Fruit fly (Drosophila melanogaster): ENCODE data around the gene CG5157.

The CG5157 gene

DNA sequence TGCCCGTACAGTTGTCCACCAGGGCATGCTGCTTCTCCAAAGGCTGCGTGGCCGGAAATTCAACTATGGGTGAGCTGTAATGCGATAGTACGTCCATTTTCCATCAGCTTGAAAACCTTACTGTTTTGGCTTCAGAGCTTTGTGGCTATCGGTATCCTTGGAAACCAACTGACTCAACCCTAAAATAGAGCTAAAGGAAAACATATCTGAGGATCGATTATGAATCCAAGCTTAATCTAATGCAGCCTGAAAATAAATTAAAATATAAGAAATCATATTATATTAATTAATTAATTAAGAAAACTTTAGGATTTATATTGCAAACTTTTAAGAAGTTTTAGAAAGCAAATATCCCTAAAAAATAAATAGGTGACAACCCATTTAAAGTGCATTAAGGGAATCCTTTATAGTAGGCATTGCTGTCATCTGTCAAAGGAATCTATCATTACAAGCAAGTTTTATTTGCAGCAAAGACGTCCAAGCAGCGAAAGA lies 40.2 kb downstream of the CG5157 start, which contains the start of the genes CG13074 and ATPsynbetaL:
Gene CG13074, minus strand, starts transcription at position 101 of the 492 bp plus-strand sequence.
Gene ATPsynbetaL, plus strand, starts transcription at position 442 of the 492 bp plus-strand sequence.
- TF ChIP-seq pan (optimal IDR thresholded peaks at IDR 0.05) (no peak), EcR (GFP tag; optimal IDR thresholded peaks at IDR 0.05) (no peak), Dll (optimal IDR thresholded peaks at IDR 0.05) (no peak), CG8478 (optimal IDR thresholded peaks at IDR 0.05) (no peak), psq (optimal IDR thresholded peaks at IDR 0.05) (no peak), usp (GFP tag; optimal IDR thresholded peaks at IDR 0.05) (no peak)

DNA sequence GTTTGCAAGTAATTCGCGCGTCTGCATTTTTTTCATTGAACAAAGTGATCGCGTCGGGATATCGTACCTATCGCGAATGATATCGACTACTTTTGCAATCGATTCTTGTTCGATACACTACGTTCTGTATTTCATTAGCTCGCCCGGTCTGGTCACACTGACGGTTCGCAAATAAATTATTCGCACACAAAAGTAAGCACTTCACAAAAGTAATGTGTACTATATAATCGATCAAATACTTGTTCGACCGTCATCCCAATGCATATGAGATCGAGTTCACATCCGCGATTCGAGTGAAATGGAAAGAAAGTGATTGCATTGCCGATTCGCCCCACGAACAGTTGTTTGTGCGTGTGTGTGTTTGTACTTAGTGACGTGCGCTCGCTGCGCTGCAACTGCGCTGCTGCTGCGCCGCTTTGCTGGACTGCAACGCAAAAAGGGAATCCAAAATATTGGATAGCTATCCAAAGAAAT lies 47.3 kb downstream of the CG5157 start, which contains the start of the genes CG5235 and ClC-c:
Gene CG5235, minus strand, starts transcription at position 63 of the 474 bp plus-strand sequence.
Gene ClC-c, plus strand, starts transcription at position 125 of the 474 bp plus-strand sequence.
- TF ChIP-seq CG8478 (optimal IDR thresholded peaks at IDR 0.05) (no peak), psq (optimal IDR thresholded peaks at IDR 0.05) (no peak), EcR (GFP tag; optimal IDR thresholded peaks at IDR 0.05) (no peak), Dll (optimal IDR thresholded peaks at IDR 0.05) (no peak), pan (optimal IDR thresholded peaks at IDR 0.05) (no peak), usp (GFP tag; optimal IDR thresholded peaks at IDR 0.05) (no peak)

DNA sequence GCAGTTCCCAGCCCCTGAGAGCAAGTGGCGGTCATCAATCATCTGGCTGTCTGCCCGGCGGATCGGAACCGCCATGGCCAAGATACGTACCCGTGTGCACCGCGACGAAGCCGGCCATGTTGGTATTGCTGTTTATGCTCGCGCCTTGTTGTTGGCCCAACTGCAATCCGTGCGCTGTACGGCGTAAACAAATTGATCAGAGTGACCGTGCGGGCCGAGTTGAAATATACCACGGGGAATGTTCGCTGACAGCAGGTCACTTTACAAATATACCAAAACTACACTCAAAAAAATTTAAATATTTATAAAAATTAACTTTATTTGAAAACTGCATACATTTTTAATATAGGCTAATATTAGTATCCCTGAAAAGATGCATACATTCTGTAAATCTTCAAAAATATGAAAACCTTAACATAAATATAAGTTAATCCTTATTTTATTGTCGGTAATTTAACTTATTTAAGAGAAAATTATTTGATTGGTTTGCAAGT lies 50.3 kb downstream of the CG5157 start, which contains the start of gene Tasp1:
Gene Tasp1, minus strand, starts transcription at position 203 of the 494 bp plus-strand sequence.
- no peak for TF ChIP-seq Dll (optimal IDR thresholded peaks at IDR 0.05)
- TF ChIP-seq pan (optimal IDR thresholded peaks at IDR 0.05), result no peak
- no peak for TF ChIP-seq CG8478 (optimal IDR thresholded peaks at IDR 0.05)
- no peak for TF ChIP-seq psq (optimal IDR thresholded peaks at IDR 0.05)
- TF ChIP-seq usp (GFP tag; optimal IDR thresholded peaks at IDR 0.05), result no peak
- no peak for TF ChIP-seq EcR (GFP tag; optimal IDR thresholded peaks at IDR 0.05)

Measured in whole organism.